Fruit fly (Drosophila melanogaster): Measurements from ENCODE around the gene CG3795.

DNA sequence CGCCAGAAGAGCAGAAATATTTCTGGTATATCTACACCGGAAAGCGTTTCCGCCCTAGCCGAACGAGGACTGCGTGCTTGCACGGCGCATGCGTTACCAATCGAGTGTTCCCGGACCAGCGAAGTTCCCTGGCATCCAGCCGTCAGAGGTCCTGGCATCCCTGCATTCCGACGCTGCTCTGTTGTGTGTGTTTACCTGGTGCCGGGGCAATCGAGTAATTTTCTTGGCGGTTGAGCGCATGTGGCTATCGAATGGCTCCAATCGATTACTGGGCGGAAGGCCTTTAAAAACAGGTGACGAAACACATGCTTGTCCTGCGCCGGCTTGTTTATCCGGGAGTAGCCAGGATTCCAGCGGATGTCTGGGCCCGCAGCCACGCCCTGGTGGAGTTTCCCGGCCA, 17.4 kb downstream of the CG3795 start, which contains the start of gene CG32809:
- no peak for TF ChIP-seq dsf (GFP tag; optimal IDR thresholded peaks at IDR 0.05; ENCODE audit: borderline replicate concordance)
- no peak for TF ChIP-seq HLH106 (tag; optimal IDR thresholded peaks at IDR 0.05)
- TF ChIP-seq pan (optimal IDR thresholded peaks at IDR 0.05), result no peak
- TF ChIP-seq Dif (GFP tag; optimal IDR thresholded peaks at IDR 0.05; ENCODE audit: partially characterized antibody), result no peak
- no peak for TF ChIP-seq psq (GFP tag; optimal IDR thresholded peaks at IDR 0.05)
- TF ChIP-seq N (GFP tag; optimal IDR thresholded peaks at IDR 0.05), result no peak
- no peak for TF ChIP-seq Myc (optimal IDR thresholded peaks at IDR 0.05)
